Worm (Caenorhabditis elegans) whole organism, early embryonic: ENCODE results near the gene Y67D8B.1.

Source experiments
- B0310.2 ChIP-seq: sonication (generic microtip); optimal IDR thresholded peaks from 2 replicates; lab custom pipeline; 2016; ENCODE audit warnings: mild to moderate bottlenecking, missing genetic modification characterization, missing compliant biosample characterization
- ama-1 ChIP-seq: fragments of 150-350 bp; optimal IDR thresholded peaks from 2 replicates; lab custom pipeline; 2014
- ceh-13 ChIP-seq: fragments of 200-800 bp; sonication (Bioruptor generic); optimal IDR thresholded peaks from 2 replicates; lab custom pipeline; 2018; ENCODE audit warnings: mild to moderate bottlenecking, missing genetic modification characterization, missing compliant biosample characterization
- ceh-36 ChIP-seq: sonication (generic microtip); optimal IDR thresholded peaks from 2 replicates; lab custom pipeline; 2016; ENCODE audit warnings: missing genetic modification characterization, inconsistent platforms, missing compliant biosample characterization
- ets-7 ChIP-seq: sonication (generic microtip); optimal IDR thresholded peaks from 2 replicates; lab custom pipeline; 2016; ENCODE audit warnings: missing genotype, missing genetic modification characterization, missing compliant biosample characterization
- hmbx-1 ChIP-seq: sonication (generic microtip); optimal IDR thresholded peaks from 2 replicates; lab custom pipeline; 2016; ENCODE audit warnings: mild to moderate bottlenecking, missing genetic modification characterization, missing compliant biosample characterization
- pes-1 ChIP-seq: fragments of 200-800 bp; sonication (Bioruptor generic); IDR thresholded peaks from 2 replicates; pipeline ENCODE4 v1.3.6; 2022; ENCODE audit warnings: missing genetic modification reagents, missing genetic modification characterization, missing compliant biosample characterization
- tbx-11 ChIP-seq: fragments of 200-800 bp; sonication (Bioruptor generic); IDR thresholded peaks from 2 replicates; pipeline ENCODE4 v1.3.6; 2022; ENCODE audit warnings: missing genetic modification characterization, missing compliant biosample characterization

- TF ChIP-seq ama-1 (lab: Kevin White, UChicago): no peak
- no peak for TF ChIP-seq pes-1 (GFP tag; lab: Robert Waterston, UW)
- no peak for TF ChIP-seq ceh-13
- TF ChIP-seq ets-7 (tag; lab: Kevin White, UChicago): no peak
- TF ChIP-seq tbx-11 (GFP tag; lab: Robert Waterston, UW): no peak
- TF ChIP-seq B0310.2 (tag; lab: Kevin White, UChicago): no peak
- TF ChIP-seq ceh-36 (tag; lab: Kevin White, UChicago): no peak
- TF ChIP-seq hmbx-1 (tag; lab: Kevin White, UChicago): no peak
These were observed 44.4 kb downstream of the Y67D8B.1 start for ce11 chrIV:3127994-3128393.
